Fruit fly (Drosophila melanogaster): Measurements from ENCODE around the gene CG10096.
A peak's percentile ranks its signal among the peaks of the same experiment; 100 is the strongest.

CG10096 gene

dm6 chr3R:12406235-12407196 lies 10.7 kb upstream of the CG10096 start, which contains the start of gene CG5167 (continued):
- no peak for TF ChIP-seq Ets97D (GFP tag; optimal IDR thresholded peaks at IDR 0.05)
- TF ChIP-seq CG15601 (tag; optimal IDR thresholded peaks at IDR 0.05): peak; percentile 37
- peak in 1 of 2 experiments; percentile 4 for TF ChIP-seq insv (GFP tag; optimal IDR thresholded peaks at IDR 0.05)
- peak; percentile 78 for TF ChIP-seq gem (tag; optimal IDR thresholded peaks at IDR 0.05)
- no peak for TF ChIP-seq CG4328 (GFP tag; optimal IDR thresholded peaks at IDR 0.05)
- TF ChIP-seq pho (GFP tag; optimal IDR thresholded peaks at IDR 0.05): peak; percentile 18
- TF ChIP-seq ase (GFP tag; IDR thresholded peaks at IDR 0.05): no peak
- no peak for TF ChIP-seq CG13624 (GFP tag; optimal IDR thresholded peaks at IDR 0.05)
- TF ChIP-seq CG18764 (GFP tag; optimal IDR thresholded peaks at IDR 0.05): no peak
- TF ChIP-seq CG11398 (GFP tag; optimal IDR thresholded peaks at IDR 0.05): no peak
- TF ChIP-seq z (GFP tag; IDR thresholded peaks at IDR 0.05): no peak
- TF ChIP-seq ttk (GFP tag; IDR thresholded peaks at IDR 0.05): no peak
- no peak for TF ChIP-seq ATbp (GFP tag; optimal IDR thresholded peaks at IDR 0.05)
- TF ChIP-seq CG18476 (GFP tag; optimal IDR thresholded peaks at IDR 0.05): no peak
- no peak for TF ChIP-seq CG12769 (tag; optimal IDR thresholded peaks at IDR 0.05)
- TF ChIP-seq Nf-YA (GFP tag; IDR thresholded peaks at IDR 0.05): no peak
- TF ChIP-seq fru (optimal IDR thresholded peaks at IDR 0.05): no peak
- TF ChIP-seq pzg (GFP tag; optimal IDR thresholded peaks at IDR 0.05): peak; percentile 5
- TF ChIP-seq Hmx (GFP tag; optimal IDR thresholded peaks at IDR 0.05): no peak
- no peak for TF ChIP-seq shn (GFP tag; optimal IDR thresholded peaks at IDR 0.05)
- no peak for TF ChIP-seq chn (GFP tag; optimal IDR thresholded peaks at IDR 0.05)
- TF ChIP-seq CG8388 (GFP tag; optimal IDR thresholded peaks at IDR 0.05): peak; percentile 24
- no peak for TF ChIP-seq ab (GFP tag; optimal IDR thresholded peaks at IDR 0.05)
- TF ChIP-seq GATAe (GFP tag; conservative IDR thresholded peaks at IDR 0.05): no peak
- TF ChIP-seq bigmax (GFP tag; optimal IDR thresholded peaks at IDR 0.05): no peak
- TF ChIP-seq CG3847 (GFP tag; IDR thresholded peaks at IDR 0.05): no peak
- TF ChIP-seq ac (GFP tag; optimal IDR thresholded peaks at IDR 0.05): no peak
- TF ChIP-seq CG1602 (GFP tag; optimal IDR thresholded peaks at IDR 0.05): no peak
- TF ChIP-seq CG14014 (GFP tag; IDR thresholded peaks at IDR 0.05): no peak
- TF ChIP-seq wek (GFP tag; optimal IDR thresholded peaks at IDR 0.05): no peak
- no peak for TF ChIP-seq ftz-f1 (GFP tag; optimal IDR thresholded peaks at IDR 0.05)
- TF ChIP-seq HmgD (GFP tag; optimal IDR thresholded peaks at IDR 0.05): no peak
- TF ChIP-seq schlank (tag; optimal IDR thresholded peaks at IDR 0.05): no peak
- TF ChIP-seq CG3281 (GFP tag; optimal IDR thresholded peaks at IDR 0.05): peak; percentile 24
- 0 out of 4 replicates have a peak, but pooled peaks have one; percentile 25 for TF ChIP-seq chinmo (GFP tag; IDR thresholded peaks at IDR 0.05; ENCODE audit: partially characterized antibody)
- no peak for TF ChIP-seq Mrtf (GFP tag; IDR thresholded peaks at IDR 0.05)
- no peak for TF ChIP-seq H15 (GFP tag; IDR thresholded peaks at IDR 0.05)
- TF ChIP-seq CG8281 (tag; optimal IDR thresholded peaks at IDR 0.05): no peak
- no peak for TF ChIP-seq en (GFP tag; optimal IDR thresholded peaks at IDR 0.05)
- TF ChIP-seq CG12104 (GFP tag; optimal IDR thresholded peaks at IDR 0.05): peak; percentile 36
- no peak for TF ChIP-seq CG6791 (GFP tag; IDR thresholded peaks at IDR 0.05; ENCODE audit: partially characterized antibody)
- TF ChIP-seq CG3065 (GFP tag; optimal IDR thresholded peaks at IDR 0.05): no peak
- 0 out of 2 replicates have a peak, but pooled peaks have one; percentile 5 for TF ChIP-seq CG8765 (GFP tag; IDR thresholded peaks at IDR 0.05)
- TF ChIP-seq gro (GFP tag; optimal IDR thresholded peaks at IDR 0.05): no peak
- no peak for TF ChIP-seq CG5180 (GFP tag; optimal IDR thresholded peaks at IDR 0.05)
- TF ChIP-seq az2 (GFP tag; optimal IDR thresholded peaks at IDR 0.05): peak; percentile 37
- TF ChIP-seq CG30020 (tag; optimal IDR thresholded peaks at IDR 0.05): peak; percentile 5
- TF ChIP-seq lov (optimal IDR thresholded peaks at IDR 0.05): no peak
- TF ChIP-seq lov (GFP tag; IDR thresholded peaks at IDR 0.05): no peak
- TF ChIP-seq CG18011 (GFP tag; optimal IDR thresholded peaks at IDR 0.05): no peak
